Fruit fly (Drosophila melanogaster) S2 (cell line): ENCODE measurements around the gene Gr77a.

ENCODE experiments used
- CG8478 ChIP-seq: fragments of >200 bp; optimal IDR thresholded peaks from 2 replicates; lab custom pipeline; 2018
- CTCF ChIP-seq, 2 experiments: fragments of >200 bp; optimal IDR thresholded peaks; 2 replicates each; lab custom pipeline; 2018

DNA sequence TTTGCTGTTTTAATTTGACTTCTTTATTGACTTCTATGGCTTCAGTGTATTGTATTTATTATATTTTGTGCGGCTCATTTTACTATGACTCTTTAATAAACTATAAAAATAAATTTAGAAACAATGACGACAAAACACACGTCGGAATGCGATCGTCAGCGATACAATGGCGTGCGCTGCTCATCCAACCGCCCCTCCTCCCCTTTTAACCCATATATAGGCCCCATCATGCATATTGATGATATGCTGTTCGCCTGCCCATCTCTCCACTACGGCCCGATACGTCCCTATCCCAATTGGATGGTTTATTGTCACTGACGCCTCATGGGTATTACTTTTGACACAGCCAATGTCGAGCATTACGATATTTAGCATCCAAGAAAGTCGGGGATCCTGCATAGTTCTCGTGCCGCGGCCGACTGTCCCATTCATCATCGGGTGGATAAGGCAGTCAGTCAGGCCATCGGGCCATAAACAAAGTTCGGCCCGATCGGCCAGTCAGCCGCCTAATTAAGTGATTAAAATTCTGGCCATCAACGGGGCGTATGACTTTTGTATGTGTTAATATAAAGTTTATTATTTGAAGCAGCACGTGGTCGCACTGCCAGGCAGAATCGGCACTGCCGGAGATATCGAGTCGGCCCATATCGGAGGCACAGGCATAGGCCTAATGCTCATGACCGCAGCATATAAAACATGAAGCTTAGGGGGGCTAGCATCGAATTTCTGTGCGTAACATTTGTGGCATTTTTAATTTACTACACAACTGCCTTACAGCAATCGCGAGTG is 48.2 kb downstream of the Gr77a start:
- TF ChIP-seq CG8478 (lab: Kevin White, UChicago) (no peak), CTCF (optimal IDR thresholded peaks at IDR 0.05; lab: Kevin White, UChicago) (no peak)
